Worm (Caenorhabditis elegans): ENCODE data around the gene srv-26.

srv-26 gene

ce11 chrIV:6307439-6307838 lies 5.8 kb upstream of the srv-26 start, which contains the start of gene csp-2:
Gene csp-2 (plus strand): TSS chrIV:6307739.
- TF ChIP-seq unc-62 (GFP tag; optimal IDR thresholded peaks at IDR 0.05) = no peak

DNA sequence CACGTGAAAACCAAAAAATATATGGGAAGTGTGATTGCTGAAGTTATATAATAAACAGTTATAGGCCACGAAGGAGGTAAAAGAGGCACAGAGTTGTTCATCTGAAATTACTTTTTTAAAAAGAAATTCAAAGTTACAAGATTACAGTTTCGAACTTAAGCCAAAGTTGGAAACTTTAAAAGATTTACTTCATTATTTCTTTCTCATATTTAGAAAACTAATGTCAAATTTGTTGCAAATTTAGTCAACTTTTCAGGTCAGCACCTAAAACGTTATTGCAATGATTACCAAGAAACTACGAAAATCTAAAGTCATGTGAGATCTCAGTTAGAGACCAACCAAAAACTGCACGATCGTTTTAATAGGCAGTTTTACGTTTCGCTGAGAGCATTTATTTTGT lies 2.0 kb upstream of the srv-26 start, which contains the start of gene srv-25:
srv-25 (minus strand) TSS at position 101 of the 400 bp plus-strand sequence.
- no peak for TF ChIP-seq unc-62 (GFP tag; optimal IDR thresholded peaks at IDR 0.05)

DNA sequence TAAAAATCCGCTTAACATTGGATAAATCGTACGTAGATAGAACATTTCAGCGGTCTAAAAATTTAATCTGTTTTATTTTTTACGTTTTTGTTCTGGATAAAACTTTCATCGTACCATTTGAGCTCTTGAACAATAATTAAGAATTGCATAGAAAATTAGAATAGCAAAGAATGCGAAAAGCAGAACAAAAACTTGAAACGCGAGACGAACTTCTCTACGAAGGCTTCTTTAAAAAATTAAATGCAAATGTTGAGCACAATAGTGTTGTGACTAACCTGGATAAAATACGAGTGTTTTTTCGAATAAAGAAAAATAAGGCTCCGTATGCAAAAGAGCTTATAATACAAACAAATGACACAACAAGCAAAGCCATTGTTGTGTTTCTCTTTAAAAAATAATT lies 2.1 kb downstream of the srv-26 start:
- TF ChIP-seq unc-62 (GFP tag; optimal IDR thresholded peaks at IDR 0.05) = no peak

- no peak for TF ChIP-seq unc-62 (GFP tag; optimal IDR thresholded peaks at IDR 0.05)
Observed at ce11 chrIV:6298253-6298652, 3.4 kb downstream of the srv-26 start, which contains the start of gene srv-27. Gene srv-27 (minus strand): TSS chrIV:6298353.

- TF ChIP-seq unc-62 (GFP tag; optimal IDR thresholded peaks at IDR 0.05) = no peak
Observed at ce11 chrIV:6294081-6294480, 7.6 kb downstream of the srv-26 start, which contains the start of gene hil-2. Gene hil-2 (plus strand): TSS chrIV:6294240.

- no peak for TF ChIP-seq unc-62 (GFP tag; optimal IDR thresholded peaks at IDR 0.05)
Observed at ce11 chrIV:6290741-6291140, 10.9 kb downstream of the srv-26 start, which contains the start of gene srv-24. Gene srv-24 (minus strand): TSS chrIV:6290841.

DNA sequence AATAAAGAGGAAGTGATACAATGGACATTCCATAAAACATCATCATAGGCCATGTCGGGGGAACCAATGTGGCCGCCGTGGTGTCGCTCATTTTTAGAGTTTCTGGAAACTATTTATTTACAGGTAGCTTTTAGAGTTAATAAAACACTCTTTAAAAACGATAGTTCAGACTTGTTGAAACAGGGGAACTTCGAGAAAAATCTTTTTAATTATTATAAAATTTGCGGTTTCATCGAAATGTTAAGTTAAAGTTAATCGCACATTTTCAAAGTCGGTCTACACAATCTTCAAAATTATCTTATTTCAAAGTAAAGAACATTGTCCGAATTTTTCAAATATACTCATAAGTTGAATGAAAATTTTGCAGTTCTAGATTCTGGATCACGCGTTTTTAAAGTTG lies 17.4 kb downstream of the srv-26 start, which contains the start of gene ops-1:
ops-1 (minus strand) TSS at position 101 of the 400 bp plus-strand sequence.
- no peak for TF ChIP-seq unc-62 (GFP tag; optimal IDR thresholded peaks at IDR 0.05)

DNA sequence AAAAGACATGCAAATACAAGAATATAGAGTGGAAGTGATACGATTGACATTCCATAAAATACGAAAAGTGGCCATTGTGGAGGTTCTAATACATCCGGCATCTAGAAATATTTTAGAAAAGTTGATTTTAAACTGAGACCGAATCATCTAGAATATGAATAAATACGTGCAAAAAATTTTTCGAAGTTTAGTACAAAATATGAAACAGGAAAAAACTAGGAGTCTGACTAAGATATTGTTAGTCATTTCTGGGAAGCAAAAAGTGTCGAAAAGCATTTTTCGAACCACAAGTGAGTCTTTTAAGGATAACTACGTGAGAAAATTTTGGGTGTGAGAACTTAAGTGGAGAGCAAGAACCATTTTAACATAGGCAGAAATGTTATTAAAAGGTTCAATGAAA lies 19.5 kb downstream of the srv-26 start, which contains the start of gene srv-32:
srv-32 (minus strand) TSS at position 101 of the 400 bp plus-strand sequence.
- no peak for TF ChIP-seq unc-62 (GFP tag; optimal IDR thresholded peaks at IDR 0.05)

ce11 chrIV:6279392-6279791 lies 22.3 kb downstream of the srv-26 start, which contains the start of gene sams-5:
Gene sams-5 (minus strand): TSS chrIV:6279522.
- TF ChIP-seq unc-62 (GFP tag; optimal IDR thresholded peaks at IDR 0.05) = no peak

- TF ChIP-seq unc-62 (GFP tag; optimal IDR thresholded peaks at IDR 0.05) = no peak
Observed at ce11 chrIV:6275671-6276209, 25.9 kb downstream of the srv-26 start, which contains the start of the genes aat-4 and T13A10.1. Gene aat-4 (minus strand): TSS chrIV:6275721. Gene T13A10.1 (plus strand): TSS chrIV:6276081.

DNA sequence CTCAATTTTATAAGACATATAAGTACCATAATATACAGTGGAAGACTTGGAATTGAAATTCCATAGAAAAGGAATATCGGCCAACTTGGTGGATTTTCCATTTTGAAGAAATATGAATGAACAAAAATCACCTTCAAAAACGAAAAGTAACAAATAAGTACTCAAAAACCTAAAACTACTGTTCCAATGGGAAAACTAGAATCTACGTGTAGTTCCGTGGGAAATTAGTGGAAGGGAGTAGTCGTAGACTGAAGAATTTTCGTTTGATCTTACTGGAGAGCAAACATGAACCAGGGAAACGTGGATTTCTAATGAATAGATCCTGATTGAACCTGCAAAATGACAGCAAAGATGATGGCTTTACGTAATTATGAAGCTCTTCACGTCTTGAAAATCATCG lies 29.7 kb downstream of the srv-26 start, which contains the start of gene srv-31:
srv-31 (minus strand) TSS at position 101 of the 400 bp plus-strand sequence.
- TF ChIP-seq unc-62 (GFP tag; optimal IDR thresholded peaks at IDR 0.05) = no peak

ce11 chrIV:6269346-6269745 lies 32.3 kb downstream of the srv-26 start, which contains the start of gene srv-30:
Gene srv-30 (minus strand): TSS chrIV:6269446.
- TF ChIP-seq unc-62 (GFP tag; optimal IDR thresholded peaks at IDR 0.05) = no peak

DNA sequence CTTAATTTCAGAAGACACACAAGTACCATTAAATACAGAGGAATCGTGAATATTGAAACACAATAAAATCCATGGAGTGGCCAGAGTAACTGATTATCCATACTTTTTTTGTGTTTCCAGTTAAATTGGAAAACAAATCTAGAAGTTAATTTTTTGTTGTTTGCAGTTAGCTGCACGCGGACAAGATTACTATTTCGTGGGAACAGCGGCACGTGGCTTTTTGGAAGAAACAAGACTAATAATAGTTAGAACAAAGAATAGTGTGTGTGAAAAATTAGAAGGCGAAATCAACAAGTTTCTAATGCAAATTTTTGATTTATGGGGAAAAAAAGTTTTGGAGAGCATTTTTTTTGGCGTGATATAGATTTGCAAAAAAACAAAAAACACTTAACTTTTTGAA lies 35.2 kb downstream of the srv-26 start, which contains the start of gene srv-29:
srv-29 (minus strand) TSS at position 101 of the 400 bp plus-strand sequence.
- TF ChIP-seq unc-62 (GFP tag; optimal IDR thresholded peaks at IDR 0.05) = no peak

ce11 chrIV:6263244-6263643 lies 38.4 kb downstream of the srv-26 start, which contains the start of gene srv-28:
Gene srv-28 (minus strand): TSS chrIV:6263344.
- TF ChIP-seq unc-62 (GFP tag; optimal IDR thresholded peaks at IDR 0.05) = no peak

DNA sequence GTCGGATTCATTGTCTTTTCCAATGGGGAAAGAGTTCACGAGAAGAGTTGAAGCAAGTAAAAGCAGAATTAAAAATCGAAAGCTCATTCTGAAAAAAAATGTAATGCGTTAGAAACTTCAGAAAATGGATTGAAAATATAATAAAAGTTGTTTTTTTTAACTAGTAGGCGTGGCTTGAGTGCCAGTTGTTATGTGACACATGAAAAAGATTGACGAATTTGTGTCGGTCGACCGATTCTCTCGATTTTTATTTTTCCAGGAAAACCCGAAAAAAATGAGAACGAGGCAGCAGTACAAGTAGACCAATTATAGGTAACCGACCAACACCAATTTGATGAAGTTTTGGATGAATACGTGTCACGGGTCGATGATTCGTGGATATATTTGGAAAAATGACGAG lies 41.9 kb downstream of the srv-26 start, which contains the start of gene nlp-16:
nlp-16 (minus strand) TSS at position 101 of the 400 bp plus-strand sequence.
- no peak for TF ChIP-seq unc-62 (GFP tag; optimal IDR thresholded peaks at IDR 0.05)

DNA sequence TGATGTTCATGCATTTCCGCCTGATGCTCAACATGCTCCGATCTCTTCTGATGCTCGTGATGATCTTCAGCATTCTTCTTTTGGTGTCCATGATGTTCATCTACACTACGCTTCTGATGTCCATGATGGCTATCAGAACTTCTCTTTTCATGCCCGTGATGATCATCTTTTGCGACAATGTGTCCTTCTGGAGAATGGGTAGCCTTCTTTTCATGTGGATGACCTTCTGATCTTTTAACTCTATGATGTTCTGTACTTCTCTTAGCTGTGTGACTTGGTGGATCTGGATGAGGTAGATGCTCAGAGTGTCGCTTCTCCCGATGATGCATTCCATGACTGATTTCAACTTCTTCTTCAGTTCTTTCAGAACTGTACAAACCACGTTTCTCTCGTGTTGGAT lies 42.7 kb downstream of the srv-26 start:
- TF ChIP-seq unc-62 (GFP tag; optimal IDR thresholded peaks at IDR 0.05) = no peak

ce11 chrIV:6254635-6255034 lies 47.0 kb downstream of the srv-26 start, which contains the start of gene T13A10.64:
Gene T13A10.64 (plus strand): TSS chrIV:6254935.
- no peak for TF ChIP-seq unc-62 (GFP tag; optimal IDR thresholded peaks at IDR 0.05)
